Worm (Caenorhabditis elegans) whole organism, late embryonic: ENCODE results near the gene col-71.

ENCODE experiments used
- elt-4 ChIP-seq: sonication (generic microtip); optimal IDR thresholded peaks from 2 replicates; lab custom pipeline; 2016; ENCODE audit warnings: missing genetic modification characterization, missing compliant biosample characterization
- ets-4 ChIP-seq: sonication (generic microtip); optimal IDR thresholded peaks from 2 replicates; lab custom pipeline; 2016; ENCODE audit warnings: missing genetic modification characterization, missing compliant biosample characterization
- fkh-6 ChIP-seq: sonication (generic microtip); optimal IDR thresholded peaks from 2 replicates; lab custom pipeline; 2016; ENCODE audit warnings: missing genetic modification characterization, missing compliant biosample characterization
- hlh-30 ChIP-seq: sonication (generic microtip); optimal IDR thresholded peaks from 2 replicates; lab custom pipeline; 2017; ENCODE audit warnings: antibody characterized with exemption, missing genetic modification characterization, missing compliant biosample characterization; ENCODE audit not compliant: insufficient read depth
- nfya-1 ChIP-seq: sonication (generic microtip); optimal IDR thresholded peaks from 2 replicates; lab custom pipeline; 2017; ENCODE audit warnings: missing genetic modification characterization, mild to moderate bottlenecking, missing compliant biosample characterization, antibody characterized with exemption, moderate library complexity
- nhr-11 ChIP-seq: fragments of 150-350 bp; optimal IDR thresholded peaks from 2 replicates; lab custom pipeline; 2014; ENCODE audit warnings: missing biosample characterization, missing genetic modification characterization
- odd-2 ChIP-seq: sonication (generic microtip); optimal IDR thresholded peaks from 2 replicates; lab custom pipeline; 2017; ENCODE audit warnings: antibody characterized with exemption, mild to moderate bottlenecking, missing genetic modification characterization, missing compliant biosample characterization
- pha-4 ChIP-seq: fragments of 150-350 bp; optimal IDR thresholded peaks from 2 replicates; lab custom pipeline; 2018; ENCODE audit warnings: missing biosample characterization, missing genetic modification reagents, missing genetic modification characterization
- pqm-1 ChIP-seq: sonication (generic microtip); optimal IDR thresholded peaks from 2 replicates; lab custom pipeline; 2016; ENCODE audit warnings: missing genetic modification characterization, missing compliant biosample characterization
- tbx-7 ChIP-seq: sonication (generic microtip); optimal IDR thresholded peaks from 2 replicates; lab custom pipeline; 2016; ENCODE audit warnings: missing genotype, missing genetic modification characterization, missing compliant biosample characterization
- ttx-3 ChIP-seq: sonication (generic microtip); optimal IDR thresholded peaks from 2 replicates; lab custom pipeline; 2016; ENCODE audit warnings: missing genetic modification reagents, missing genetic modification characterization, missing compliant biosample characterization
- unc-42 ChIP-seq: sonication (generic microtip); optimal IDR thresholded peaks from 2 replicates; lab custom pipeline; 2016; ENCODE audit warnings: missing genotype, missing genetic modification characterization, missing compliant biosample characterization

DNA sequence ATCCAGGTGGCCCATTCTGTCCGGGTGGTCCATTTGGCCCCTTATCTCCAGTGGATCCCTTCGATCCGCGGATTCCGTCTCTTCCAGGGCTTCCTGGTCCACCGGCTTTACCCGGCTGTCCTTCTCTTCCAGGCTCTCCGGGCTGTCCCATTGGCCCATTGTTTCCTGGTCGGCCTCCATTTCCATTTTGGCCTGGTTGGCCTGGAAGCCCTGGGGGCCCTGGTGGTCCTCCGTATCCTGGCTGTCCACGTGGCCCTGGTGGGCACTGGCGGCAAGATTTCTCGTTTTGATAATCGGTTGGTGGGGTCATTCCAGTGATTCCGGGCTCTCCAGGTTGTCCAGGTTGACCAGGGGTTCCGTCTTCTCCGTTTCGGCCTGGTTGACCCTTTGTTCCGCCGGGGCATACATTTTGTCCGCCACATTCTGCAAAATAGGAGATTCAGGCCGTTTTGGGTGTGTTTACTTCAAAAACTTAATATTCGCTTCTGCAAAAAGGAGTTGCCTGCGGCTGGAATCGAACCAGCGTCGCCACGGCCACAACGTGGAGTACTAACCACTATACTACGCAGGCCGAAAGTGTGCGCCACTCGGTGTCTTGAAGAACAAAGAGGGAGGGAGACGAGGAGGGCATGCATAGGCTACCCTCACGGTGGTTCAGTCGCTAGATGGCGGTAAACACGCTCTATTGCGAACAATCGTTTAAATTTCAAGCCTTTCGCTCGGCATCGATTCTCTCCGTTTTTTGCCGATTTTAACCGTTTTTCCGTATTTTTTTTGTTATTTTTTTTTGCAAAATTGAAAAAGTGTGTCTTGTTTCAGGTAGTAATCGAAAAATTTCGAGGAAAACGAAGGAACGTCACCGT lies 18.8 kb upstream of the col-71 start, which contains the start of gene W09G10.9:
- peak; percentile 5 for TF ChIP-seq hlh-30 (tag; lab: Kevin White, UChicago)
- TF ChIP-seq ttx-3 (tag; lab: Kevin White, UChicago) = peak; percentile 68
- no peak for TF ChIP-seq ets-4 (tag; lab: Kevin White, UChicago)
- no peak for TF ChIP-seq nhr-11 (tag; lab: Kevin White, UChicago)
- TF ChIP-seq pha-4 (tag; lab: Kevin White, UChicago) = no peak
- no peak for TF ChIP-seq unc-42 (tag; lab: Kevin White, UChicago)
- no peak for TF ChIP-seq pqm-1 (tag; lab: Kevin White, UChicago)
- no peak for TF ChIP-seq tbx-7 (tag; lab: Kevin White, UChicago)
- peak; percentile 66 for TF ChIP-seq fkh-6 (tag; lab: Kevin White, UChicago)
- TF ChIP-seq nfya-1 = peak; percentile 57
- TF ChIP-seq elt-4 (tag; lab: Kevin White, UChicago) = no peak
- TF ChIP-seq odd-2 (tag; lab: Kevin White, UChicago) = no peak
